Worm (Caenorhabditis elegans) whole organism, young adult: ENCODE measurements around the gene F32D8.7.

Experiments
- F57A8.1 ChIP-seq: fragments of 200-800 bp; sonication (Bioruptor generic); optimal IDR thresholded peaks from 2 replicates; lab custom pipeline; 2018; ENCODE audit warnings: mild to moderate bottlenecking, missing genetic modification characterization, moderate library complexity, missing compliant biosample characterization
- K11D2.4 ChIP-seq: fragments of 200-800 bp; sonication (Bioruptor generic); IDR thresholded peaks from 2 replicates; pipeline ENCODE4 v1.3.6; 2022; ENCODE audit warnings: missing genetic modification reagents, missing genetic modification characterization, missing compliant biosample characterization
- Y67H2A.10 ChIP-seq: fragments of 200-800 bp; sonication (Bioruptor generic); conservative IDR thresholded peaks from 2 replicates; pipeline ENCODE4 v1.3.6; 2022; ENCODE audit warnings: missing genetic modification reagents, missing genetic modification characterization, missing compliant biosample characterization
- akir-1 ChIP-seq: fragments of 200-800 bp; sonication (Bioruptor generic); optimal IDR thresholded peaks from 2 replicates; lab custom pipeline; 2018; ENCODE audit warnings: mild to moderate bottlenecking, missing genetic modification characterization, moderate library complexity, missing compliant biosample characterization
- aptf-2 ChIP-seq: fragments of 200-800 bp; sonication (Bioruptor generic); conservative IDR thresholded peaks from 2 replicates; pipeline ENCODE4 v1.3.6; 2022; ENCODE audit warnings: missing genetic modification reagents, missing genetic modification characterization, missing compliant biosample characterization
- aptf-3 ChIP-seq: fragments of 200-800 bp; sonication (Bioruptor generic); IDR thresholded peaks from 2 replicates; pipeline ENCODE4 v1.3.6; 2022; ENCODE audit warnings: missing genetic modification characterization, missing compliant biosample characterization
- athp-1 ChIP-seq: sonication (generic microtip); optimal IDR thresholded peaks from 2 replicates; lab custom pipeline; 2017; ENCODE audit warnings: mild to moderate bottlenecking, missing genetic modification characterization, missing compliant biosample characterization
- attf-3 ChIP-seq: fragments of 200-800 bp; sonication (Bioruptor generic); conservative IDR thresholded peaks from 2 replicates; pipeline ENCODE4 v1.3.6; 2022; ENCODE audit warnings: missing genetic modification reagents, missing genetic modification characterization, missing compliant biosample characterization
- attf-5 ChIP-seq: fragments of 200-800 bp; sonication (Bioruptor generic); optimal IDR thresholded peaks from 2 replicates; lab custom pipeline; 2018; ENCODE audit warnings: mild to moderate bottlenecking, missing genetic modification characterization, missing compliant biosample characterization
- bed-2 ChIP-seq: fragments of 200-800 bp; sonication (Bioruptor generic); IDR thresholded peaks from 2 replicates; pipeline ENCODE4 v1.3.6; 2022; ENCODE audit warnings: missing genetic modification reagents, missing genetic modification characterization, missing compliant biosample characterization
- ccch-3 ChIP-seq: fragments of 200-800 bp; sonication (Bioruptor generic); optimal IDR thresholded peaks from 2 replicates; lab custom pipeline; 2018; ENCODE audit warnings: mild to moderate bottlenecking, missing genetic modification characterization, missing compliant biosample characterization
- cebp-1 ChIP-seq, 2 experiments: fragments of 200-800 bp in 1 of 2; sonication (Bioruptor generic) in 1 of 2; sonication (generic microtip) in 1 of 2; IDR thresholded peaks in 1 of 2; optimal IDR thresholded peaks in 1 of 2; 2 replicates each; pipeline versions ENCODE4 v1.3.6 to Lab custom; 2017 to 2022; ENCODE audit warnings: missing compliant biosample characterization in 2 of 2, missing genetic modification characterization in 2 of 2, mild to moderate bottlenecking in 1 of 2, missing genetic modification reagents in 1 of 2, moderate library complexity in 1 of 2
- cebp-2 ChIP-seq: fragments of 200-800 bp; sonication (Bioruptor generic); IDR thresholded peaks from 2 replicates; pipeline ENCODE4 v1.3.6; 2022; ENCODE audit warnings: missing genetic modification characterization, missing compliant biosample characterization
- ceh-100 ChIP-seq: fragments of 200-800 bp; sonication (Bioruptor generic); IDR thresholded peaks from 2 replicates; pipeline ENCODE4 v1.3.6; 2022; ENCODE audit warnings: missing genetic modification reagents, missing genetic modification characterization, missing compliant biosample characterization
- ceh-27 ChIP-seq: fragments of 200-800 bp; sonication (Bioruptor generic); optimal IDR thresholded peaks from 2 replicates; lab custom pipeline; 2018; ENCODE audit warnings: mild to moderate bottlenecking, missing genetic modification characterization, moderate library complexity, missing compliant biosample characterization
- ceh-58 ChIP-seq: fragments of 200-800 bp; sonication (Bioruptor generic); IDR thresholded peaks from 2 replicates; pipeline ENCODE4 v1.3.6; 2022; ENCODE audit warnings: missing genetic modification characterization, missing compliant biosample characterization
- ceh-91 ChIP-seq: fragments of 200-800 bp; sonication (Bioruptor generic); IDR thresholded peaks from 2 replicates; pipeline ENCODE4 v1.3.6; 2022; ENCODE audit warnings: missing genetic modification reagents, missing genetic modification characterization, missing compliant biosample characterization
- chd-7 ChIP-seq: sonication (generic microtip); optimal IDR thresholded peaks from 2 replicates; lab custom pipeline; 2016; ENCODE audit warnings: mild to moderate bottlenecking, missing genetic modification characterization, moderate library complexity, missing compliant biosample characterization
- die-1 ChIP-seq: sonication (generic microtip); optimal IDR thresholded peaks from 2 replicates; lab custom pipeline; 2016; ENCODE audit warnings: missing genotype, mild to moderate bottlenecking, missing genetic modification characterization, missing compliant biosample characterization
- dpl-1 ChIP-seq: fragments of 150-350 bp; optimal IDR thresholded peaks from 2 replicates; lab custom pipeline; 2014; ENCODE audit warnings: missing biosample characterization, missing genetic modification reagents, missing genetic modification characterization
- efl-1 ChIP-seq: fragments of 150-350 bp; optimal IDR thresholded peaks from 2 replicates; lab custom pipeline; 2014; ENCODE audit warnings: missing biosample characterization, missing genetic modification reagents, missing genetic modification characterization
- egl-44 ChIP-seq: fragments of 200-800 bp; sonication (Bioruptor generic); IDR thresholded peaks from 2 replicates; pipeline ENCODE4 v1.3.6; 2022; ENCODE audit warnings: missing genetic modification reagents, missing genetic modification characterization, missing compliant biosample characterization
- egrh-3 ChIP-seq: fragments of 200-800 bp; sonication (Bioruptor generic); IDR thresholded peaks from 2 replicates; pipeline ENCODE4 v1.3.6; 2022; ENCODE audit warnings: missing genetic modification reagents, missing genetic modification characterization, missing compliant biosample characterization
- ekl-4 ChIP-seq: fragments of 200-800 bp; sonication (Bioruptor generic); IDR thresholded peaks from 2 replicates; pipeline ENCODE4 v1.3.6; 2022; ENCODE audit warnings: missing genetic modification reagents, missing genetic modification characterization, missing compliant biosample characterization
- gei-17 ChIP-seq: fragments of 200-800 bp; sonication (Bioruptor generic); optimal IDR thresholded peaks from 2 replicates; lab custom pipeline; 2018; ENCODE audit warnings: mild to moderate bottlenecking, missing genetic modification characterization, missing compliant biosample characterization
- hrde-1 ChIP-seq: sonication (generic microtip); optimal IDR thresholded peaks from 2 replicates; lab custom pipeline; 2016; ENCODE audit warnings: missing genetic modification characterization, mild to moderate bottlenecking, missing compliant biosample characterization, moderate library complexity, missing genotype, missing genetic modification reagents, borderline replicate concordance
- hsf-1 ChIP-seq: fragments of 200-800 bp; sonication (Bioruptor generic); IDR thresholded peaks from 2 replicates; pipeline ENCODE4 v1.3.6; 2022; ENCODE audit warnings: missing genetic modification reagents, missing genetic modification characterization, missing compliant biosample characterization
- lag-1 ChIP-seq: fragments of 200-800 bp; sonication (Bioruptor generic); IDR thresholded peaks from 2 replicates; pipeline ENCODE4 v1.3.6; 2022; ENCODE audit warnings: missing genetic modification reagents, missing genetic modification characterization, missing compliant biosample characterization
- let-526 ChIP-seq: fragments of 200-800 bp; sonication (Bioruptor generic); IDR thresholded peaks from 2 replicates; pipeline ENCODE4 v1.3.6; 2022; ENCODE audit warnings: missing genetic modification reagents, missing genetic modification characterization, missing compliant biosample characterization
- lin-26 ChIP-seq: fragments of 200-800 bp; sonication (Bioruptor generic); IDR thresholded peaks from 2 replicates; pipeline ENCODE4 v1.3.6; 2022; ENCODE audit warnings: missing genetic modification reagents, missing genetic modification characterization, missing compliant biosample characterization
- lir-1 ChIP-seq: fragments of 200-800 bp; sonication (Bioruptor generic); conservative IDR thresholded peaks from 2 replicates; pipeline ENCODE4 v1.3.6; 2022; ENCODE audit warnings: missing genetic modification reagents, missing genetic modification characterization, missing compliant biosample characterization
- lsy-27 ChIP-seq: sonication (generic microtip); optimal IDR thresholded peaks from 2 replicates; lab custom pipeline; 2017; ENCODE audit warnings: missing genetic modification characterization, mild to moderate bottlenecking, missing compliant biosample characterization, antibody characterized with exemption, missing genotype, borderline replicate concordance; ENCODE audit not compliant: insufficient read depth
- madf-10 ChIP-seq: sonication (generic microtip); optimal IDR thresholded peaks from 2 replicates; lab custom pipeline; 2016; ENCODE audit warnings: mild to moderate bottlenecking, missing genetic modification characterization, missing compliant biosample characterization
- madf-6 ChIP-seq: fragments of 200-800 bp; sonication (Bioruptor generic); IDR thresholded peaks from 2 replicates; pipeline ENCODE4 v1.3.6; 2022; ENCODE audit warnings: missing genetic modification reagents, missing genetic modification characterization, missing compliant biosample characterization
- mcd-1 ChIP-seq: fragments of 200-800 bp; sonication (Bioruptor generic); IDR thresholded peaks from 2 replicates; pipeline ENCODE4 v1.3.6; 2022; ENCODE audit warnings: missing genetic modification reagents, missing genetic modification characterization, missing compliant biosample characterization
- mes-4 ChIP-seq: sonication (generic microtip); optimal IDR thresholded peaks from 2 replicates; lab custom pipeline; 2016; ENCODE audit warnings: missing genotype, missing genetic modification characterization, missing compliant biosample characterization
- nhr-27 ChIP-seq: fragments of 200-800 bp; sonication (Bioruptor generic); optimal IDR thresholded peaks from 2 replicates; lab custom pipeline; 2018; ENCODE audit warnings: mild to moderate bottlenecking, missing genetic modification characterization, moderate library complexity, missing compliant biosample characterization
- pbrm-1 ChIP-seq: fragments of 200-800 bp; sonication (Bioruptor generic); IDR thresholded peaks from 2 replicates; pipeline ENCODE4 v1.3.6; 2022; ENCODE audit warnings: missing genetic modification reagents, missing genetic modification characterization, missing compliant biosample characterization
- pha-4 ChIP-seq: fragments of 150-350 bp; sonication (generic microtip); optimal IDR thresholded peaks from 2 replicates; lab custom pipeline; 2014; ENCODE audit warnings: missing biosample characterization, missing genetic modification reagents, missing genetic modification characterization
- sdz-38 ChIP-seq: sonication (generic microtip); optimal IDR thresholded peaks from 2 replicates; lab custom pipeline; 2016; ENCODE audit warnings: missing genotype, missing genetic modification characterization, missing compliant biosample characterization
- sea-2 ChIP-seq: fragments of 200-800 bp; sonication (Bioruptor generic); IDR thresholded peaks from 2 replicates; pipeline ENCODE4 v1.3.6; 2022; ENCODE audit warnings: missing genetic modification characterization, missing compliant biosample characterization
- snpc-1.1 ChIP-seq: sonication (generic microtip); optimal IDR thresholded peaks from 2 replicates; lab custom pipeline; 2017; ENCODE audit warnings: missing genetic modification characterization, mild to moderate bottlenecking, missing compliant biosample characterization, antibody characterized with exemption, moderate library complexity, missing genotype, missing genetic modification reagents; ENCODE audit not compliant: insufficient read depth
- snpc-3.4 ChIP-seq: sonication (generic microtip); optimal IDR thresholded peaks from 2 replicates; lab custom pipeline; 2017; ENCODE audit warnings: missing genetic modification characterization, mild to moderate bottlenecking, missing compliant biosample characterization, antibody characterized with exemption, moderate library complexity, missing genotype, missing genetic modification reagents
- sptf-2 ChIP-seq: fragments of 200-800 bp; sonication (Bioruptor generic); optimal IDR thresholded peaks from 2 replicates; lab custom pipeline; 2018; ENCODE audit warnings: mild to moderate bottlenecking, missing genetic modification characterization, missing compliant biosample characterization
- tlf-1 ChIP-seq: fragments of 200-800 bp; sonication (Bioruptor generic); optimal IDR thresholded peaks from 2 replicates; lab custom pipeline; 2018; ENCODE audit warnings: mild to moderate bottlenecking, missing genetic modification characterization, missing compliant biosample characterization
- unc-130 ChIP-seq: sonication (generic microtip); optimal IDR thresholded peaks from 2 replicates; lab custom pipeline; 2016; ENCODE audit warnings: missing genetic modification reagents, missing genetic modification characterization, missing compliant biosample characterization
- ztf-18 ChIP-seq: sonication (generic microtip); optimal IDR thresholded peaks from 2 replicates; lab custom pipeline; 2016; ENCODE audit warnings: missing genotype, mild to moderate bottlenecking, missing genetic modification characterization, missing compliant biosample characterization
- ztf-3 ChIP-seq: fragments of 200-800 bp; sonication (Bioruptor generic); optimal IDR thresholded peaks from 2 replicates; lab custom pipeline; 2018; ENCODE audit warnings: mild to moderate bottlenecking, missing genetic modification characterization, missing compliant biosample characterization

Gene F32D8.7

DNA sequence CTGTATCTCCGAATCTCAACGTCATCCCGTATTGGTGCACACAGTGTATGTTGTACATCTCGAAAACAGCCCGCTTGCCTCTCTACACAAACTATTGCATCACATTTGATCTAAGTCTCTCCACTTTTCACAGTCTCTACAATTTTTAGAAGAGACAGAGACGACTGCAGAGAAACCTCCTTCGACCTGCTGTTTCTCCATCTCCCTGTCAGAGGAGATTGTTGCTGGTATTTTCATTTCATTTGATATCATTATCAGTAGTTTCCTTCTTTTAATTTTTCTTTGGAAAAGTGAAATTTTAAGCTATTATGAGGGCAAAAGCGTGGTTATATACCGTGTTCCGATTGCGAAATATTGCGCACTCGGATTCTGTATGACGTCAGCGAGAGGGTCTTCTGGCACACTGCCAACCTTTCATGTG is 42.3 kb downstream of the F32D8.7 start (continued):
- TF ChIP-seq madf-10 (peak; percentile 62), athp-1 (tag; lab: Kevin White, UChicago) (no peak), let-526 (0 out of 2 replicates have a peak, but pooled peaks have one; percentile 5), mes-4 (tag; lab: Kevin White, UChicago) (no peak), ceh-58 (GFP tag; lab: Robert Waterston, UW) (no peak), lag-1 (GFP tag; lab: Robert Waterston, UW) (no peak), ekl-4 (GFP tag; lab: Robert Waterston, UW) (no peak), madf-6 (GFP tag; lab: Robert Waterston, UW) (no peak), chd-7 (tag; lab: Kevin White, UChicago) (peak; percentile 72), cebp-1 (GFP tag; IDR thresholded peaks at IDR 0.05; lab: Robert Waterston, UW) (peak; percentile 95), cebp-1 (tag; optimal IDR thresholded peaks at IDR 0.05; lab: Kevin White, UChicago) (peak; percentile 99), gei-17 (GFP tag; lab: Kevin White, UChicago) (peak; percentile 29), dpl-1 (GFP tag; lab: Kevin White, UChicago) (no peak), egl-44 (GFP tag; lab: Robert Waterston, UW) (peak; percentile 71), attf-5 (GFP tag; lab: Kevin White, UChicago) (peak; percentile 73), pbrm-1 (GFP tag; lab: Robert Waterston, UW) (peak; percentile 31; the same call in 1 of the 2 replicates), snpc-1.1 (no peak), cebp-2 (GFP tag; lab: Robert Waterston, UW) (no peak), aptf-3 (GFP tag; lab: Robert Waterston, UW) (no peak), akir-1 (no peak), aptf-2 (GFP tag; lab: Robert Waterston, UW) (no peak), ztf-18 (tag; lab: Kevin White, UChicago) (no peak), tlf-1 (peak; percentile 42), sdz-38 (tag; lab: Kevin White, UChicago) (no peak), sptf-2 (GFP tag; lab: Kevin White, UChicago) (no peak), ccch-3 (no peak), bed-2 (GFP tag; lab: Robert Waterston, UW) (no peak), K11D2.4 (GFP tag; lab: Robert Waterston, UW) (no peak), ceh-91 (GFP tag; lab: Robert Waterston, UW) (no peak), mcd-1 (peak; percentile 8; the same call in 1 of the 2 replicates), nhr-27 (no peak), pha-4 (tag; lab: Kevin White, UChicago) (no peak), lin-26 (GFP tag; lab: Robert Waterston, UW) (no peak), Y67H2A.10 (GFP tag; lab: Robert Waterston, UW) (no peak), hrde-1 (tag; lab: Kevin White, UChicago) (no peak), sea-2 (no peak), efl-1 (no peak), attf-3 (GFP tag; lab: Robert Waterston, UW) (no peak), lir-1 (GFP tag; lab: Robert Waterston, UW) (no peak), egrh-3 (no peak), ceh-100 (GFP tag; lab: Robert Waterston, UW) (no peak), ceh-27 (GFP tag; lab: Kevin White, UChicago) (peak; percentile 52), lsy-27 (no peak), die-1 (tag; lab: Kevin White, UChicago) (no peak), F57A8.1 (GFP tag; lab: Kevin White, UChicago) (no peak), unc-130 (GFP tag; lab: Kevin White, UChicago) (no peak), snpc-3.4 (tag; lab: Kevin White, UChicago) (no peak), ztf-3 (GFP tag; lab: Kevin White, UChicago) (no peak), hsf-1 (GFP tag; lab: Robert Waterston, UW) (no peak)
